Worm (Caenorhabditis elegans): ENCODE results near the gene best-3.

The best-3 gene

DNA sequence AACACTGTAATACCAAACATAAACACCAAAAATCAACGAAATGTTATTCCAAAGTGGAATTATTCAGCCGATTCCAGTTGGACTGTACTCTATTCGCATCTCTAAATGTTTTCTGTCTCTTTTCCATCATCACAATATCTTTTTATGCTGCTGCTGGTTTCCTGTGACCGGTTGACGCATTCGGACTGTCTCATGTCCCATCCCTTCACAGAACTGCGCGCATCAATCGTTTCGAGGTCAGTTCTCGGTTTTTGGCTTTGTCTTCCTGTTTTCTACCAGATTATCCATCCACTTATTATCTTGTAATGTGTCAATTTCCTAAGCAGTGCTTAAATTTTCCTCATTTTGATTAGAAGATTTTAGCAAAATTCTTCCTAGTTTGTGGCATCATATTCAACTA is 47.3 kb downstream of the best-3 start (continued):
- no peak for TF ChIP-seq ztf-11 (tag; optimal IDR thresholded peaks at IDR 0.05)
- no peak for TF ChIP-seq mef-2 (tag; optimal IDR thresholded peaks at IDR 0.05)
- TF ChIP-seq nhr-20 (tag; optimal IDR thresholded peaks at IDR 0.05): peak; percentile 24
- no peak for TF ChIP-seq mep-1 (tag; optimal IDR thresholded peaks at IDR 0.05)
- TF ChIP-seq hpl-2 (GFP tag; optimal IDR thresholded peaks at IDR 0.05): no peak
- TF ChIP-seq unc-86 (tag; optimal IDR thresholded peaks at IDR 0.05): no peak
- no peak for TF ChIP-seq snpc-4 (tag; optimal IDR thresholded peaks at IDR 0.05)
- no peak for TF ChIP-seq fkh-4 (tag; optimal IDR thresholded peaks at IDR 0.05; ENCODE audit: borderline replicate concordance)
- no peak for TF ChIP-seq pag-3 (tag; optimal IDR thresholded peaks at IDR 0.05; ENCODE audit: borderline replicate concordance, insufficient read depth)
- peak; percentile 54 for TF ChIP-seq snu-23 (GFP tag; optimal IDR thresholded peaks at IDR 0.05)
- TF ChIP-seq hlh-4 (tag; optimal IDR thresholded peaks at IDR 0.05): no peak
- TF ChIP-seq pax-3 (tag; optimal IDR thresholded peaks at IDR 0.05): no peak
- TF ChIP-seq ceh-88 (GFP tag; IDR thresholded peaks at IDR 0.05): no peak
- TF ChIP-seq nhr-71 (tag; optimal IDR thresholded peaks at IDR 0.05): peak; percentile 3
- peak; percentile 59 for TF ChIP-seq blmp-1 (tag; optimal IDR thresholded peaks at IDR 0.05)
- TF ChIP-seq rnt-1 (tag; optimal IDR thresholded peaks at IDR 0.05): no peak
- TF ChIP-seq lin-35 (GFP tag; optimal IDR thresholded peaks at IDR 0.05): peak in 1 of 2 experiments; percentile 16
- no peak for TF ChIP-seq aha-1 (tag; optimal IDR thresholded peaks at IDR 0.05)
- no peak for TF ChIP-seq aly-2 (tag; optimal IDR thresholded peaks at IDR 0.05)
- TF ChIP-seq nhr-11 (tag; optimal IDR thresholded peaks at IDR 0.05): no peak
- TF ChIP-seq C34B4.2 (tag; optimal IDR thresholded peaks at IDR 0.05): no peak
- no peak for TF ChIP-seq nhr-76 (tag; optimal IDR thresholded peaks at IDR 0.05)
- TF ChIP-seq nhr-19 (GFP tag; conservative IDR thresholded peaks at IDR 0.05): no peak
- no peak for TF ChIP-seq lir-3 (tag; optimal IDR thresholded peaks at IDR 0.05; ENCODE audit: poor library complexity)
- TF ChIP-seq nhr-12 (tag; optimal IDR thresholded peaks at IDR 0.05): no peak
- TF ChIP-seq ceh-8 (GFP tag; optimal IDR thresholded peaks at IDR 0.05): no peak
- no peak for TF ChIP-seq zag-1 (tag; optimal IDR thresholded peaks at IDR 0.05)
- TF ChIP-seq mab-9 (GFP tag; IDR thresholded peaks at IDR 0.05): no peak
- no peak for TF ChIP-seq nhr-84 (tag; optimal IDR thresholded peaks at IDR 0.05)

- TF ChIP-seq C16A3.4 (tag; optimal IDR thresholded peaks at IDR 0.05): no peak
- no peak for TF ChIP-seq egl-27 (tag; optimal IDR thresholded peaks at IDR 0.05)
These were observed 48.2 kb downstream of the best-3 start, which contains the start of gene C23H3.2 for ce11 chrII:61013-61412. Gene C23H3.2 (plus strand): TSS chrII:61313.

- TF ChIP-seq C34B4.2 (tag; optimal IDR thresholded peaks at IDR 0.05): no peak
- TF ChIP-seq elt-2 (tag; optimal IDR thresholded peaks at IDR 0.05): peak; percentile 7
- no peak for TF ChIP-seq nhr-11 (tag; optimal IDR thresholded peaks at IDR 0.05)
- no peak for TF ChIP-seq lir-3 (tag; optimal IDR thresholded peaks at IDR 0.05; ENCODE audit: poor library complexity)
- TF ChIP-seq egl-27 (tag; optimal IDR thresholded peaks at IDR 0.05): no peak
- no peak for TF ChIP-seq ets-5 (GFP tag; IDR thresholded peaks at IDR 0.05)
- no peak for TF ChIP-seq nhr-84 (tag; optimal IDR thresholded peaks at IDR 0.05)
- TF ChIP-seq pqm-1 (tag; optimal IDR thresholded peaks at IDR 0.05): peak; percentile 54
- TF ChIP-seq efl-1 (optimal IDR thresholded peaks at IDR 0.05): no peak
- no peak for TF ChIP-seq efl-1 (GFP tag; optimal IDR thresholded peaks at IDR 0.05 in 1 of 2)
- no peak for TF ChIP-seq fkh-4 (tag; optimal IDR thresholded peaks at IDR 0.05; ENCODE audit: borderline replicate concordance)
- no peak for TF ChIP-seq nhr-20 (tag; optimal IDR thresholded peaks at IDR 0.05)
- no peak for TF ChIP-seq nhr-77 (tag; optimal IDR thresholded peaks at IDR 0.05)
- no peak for TF ChIP-seq elt-3 (tag; optimal IDR thresholded peaks at IDR 0.05)
- TF ChIP-seq ceh-88 (GFP tag; IDR thresholded peaks at IDR 0.05): no peak
- no peak for TF ChIP-seq sox-4 (tag; optimal IDR thresholded peaks at IDR 0.05)
- no peak for TF ChIP-seq alr-1 (tag; optimal IDR thresholded peaks at IDR 0.05; ENCODE audit: borderline replicate concordance)
These were observed 52.7 kb downstream of the best-3 start for ce11 chrII:65484-65883.

Data from whole organism, L1 larva.